Worm (Caenorhabditis elegans) whole organism, L1 larva: ENCODE measurements around the gene mdt-8.

ENCODE experiments used
- C16A3.4 ChIP-seq: fragments of 150-350 bp; optimal IDR thresholded peaks from 2 replicates; lab custom pipeline; 2014; ENCODE audit warnings: missing biosample characterization, missing genetic modification characterization
- ets-5 ChIP-seq: fragments of 200-800 bp; sonication (Bioruptor generic); IDR thresholded peaks from 2 replicates; pipeline ENCODE4 v1.3.6; 2022; ENCODE audit warnings: missing genetic modification characterization, missing compliant biosample characterization
- fkh-10 ChIP-seq: sonication (generic microtip); optimal IDR thresholded peaks from 2 replicates; lab custom pipeline; 2017; ENCODE audit warnings: missing biosample characterization, missing genetic modification reagents, missing genetic modification characterization
- fos-1 ChIP-seq: fragments of 150-350 bp; optimal IDR thresholded peaks from 2 replicates; lab custom pipeline; 2014; ENCODE audit warnings: missing biosample characterization, missing genetic modification characterization
- lin-39 ChIP-seq: fragments of 150-350 bp; optimal IDR thresholded peaks from 2 replicates; lab custom pipeline; 2014; ENCODE audit warnings: missing biosample characterization, missing genetic modification reagents, missing genetic modification characterization
- mep-1 ChIP-seq: fragments of 150-350 bp; optimal IDR thresholded peaks from 2 replicates; lab custom pipeline; 2014; ENCODE audit warnings: missing biosample characterization, missing genetic modification characterization
- sptf-1 ChIP-seq: fragments of 150-350 bp; optimal IDR thresholded peaks from 2 replicates; lab custom pipeline; 2014; ENCODE audit warnings: missing biosample characterization, missing genetic modification characterization
- sup-37 ChIP-seq: fragments of 200-800 bp; sonication (Bioruptor generic); optimal IDR thresholded peaks from 2 replicates; lab custom pipeline; 2018; ENCODE audit warnings: mild to moderate bottlenecking, missing genetic modification characterization, missing compliant biosample characterization
- swsn-7 ChIP-seq: sonication (generic microtip); optimal IDR thresholded peaks from 2 replicates; lab custom pipeline; 2016; ENCODE audit warnings: missing genetic modification characterization, missing compliant biosample characterization

The mdt-8 gene

ce11 chrII:11484600-11484999 is 49.0 kb downstream of the mdt-8 start (continued):
- TF ChIP-seq fkh-10 (GFP tag; lab: Kevin White, UChicago) (peak; percentile 40), sptf-1 (tag; lab: Kevin White, UChicago) (no peak), swsn-7 (tag; lab: Kevin White, UChicago) (peak; percentile 70), mep-1 (tag; lab: Kevin White, UChicago) (peak; percentile 85), ets-5 (GFP tag; lab: Robert Waterston, UW) (no peak), C16A3.4 (tag; lab: Kevin White, UChicago) (peak; percentile 83), sup-37 (GFP tag; lab: Kevin White, UChicago) (no peak), fos-1 (tag; lab: Kevin White, UChicago) (peak; percentile 8)

- TF ChIP-seq lin-39 (tag; lab: Kevin White, UChicago) = no peak
- TF ChIP-seq, all 84 proteins: peak for 0
Observed at ce11 chrII:11479076-11479475, 54.5 kb downstream of the mdt-8 start, which contains the start of gene W02B12.12. Gene W02B12.12, minus strand, starts transcription at chrII:11479176.
